Fruit fly (Drosophila melanogaster): ENCODE measurements around the gene Tm2.

Tm2 gene

dm6 chr3R:15287763-15288162 is 22.2 kb upstream of the Tm2 start (continued):
- TF ChIP-seq sens-2 (GFP tag; IDR thresholded peaks at IDR 0.05) (no peak), az2 (GFP tag; optimal IDR thresholded peaks at IDR 0.05) (no peak), ewg (GFP tag; optimal IDR thresholded peaks at IDR 0.05) (peak; percentile 25), CG4820 (GFP tag; optimal IDR thresholded peaks at IDR 0.05) (no peak), CG13624 (GFP tag; optimal IDR thresholded peaks at IDR 0.05) (peak; percentile 4), HLH3B (GFP tag; IDR thresholded peaks at IDR 0.05) (no peak), sqz (GFP tag; optimal IDR thresholded peaks at IDR 0.05) (peak; percentile 91), gro (GFP tag; optimal IDR thresholded peaks at IDR 0.05) (peak; percentile 37), CG2875 (GFP tag; optimal IDR thresholded peaks at IDR 0.05) (no peak), phol (tag; optimal IDR thresholded peaks at IDR 0.05) (peak; percentile 55), CG1529 (GFP tag; optimal IDR thresholded peaks at IDR 0.05) (no peak), sim (GFP tag; IDR thresholded peaks at IDR 0.05) (no peak), crp (GFP tag; optimal IDR thresholded peaks at IDR 0.05) (peak; percentile 78 to 96), Fer1 (GFP tag; optimal IDR thresholded peaks at IDR 0.05) (no peak), CG12104 (GFP tag; optimal IDR thresholded peaks at IDR 0.05) (no peak), tna (GFP tag; IDR thresholded peaks at IDR 0.05; ENCODE audit: partially characterized antibody) (no peak), Hr51 (GFP tag; optimal IDR thresholded peaks at IDR 0.05) (peak in 1 of 2 experiments; percentile 7), CG1024 (GFP tag; IDR thresholded peaks at IDR 0.05) (no peak), CG10147 (GFP tag; optimal IDR thresholded peaks at IDR 0.05) (no peak), Gug (GFP tag; IDR thresholded peaks at IDR 0.05) (no peak), prd (optimal IDR thresholded peaks at IDR 0.05) (no peak), prd (GFP tag; IDR thresholded peaks at IDR 0.05) (no peak), Asciz (GFP tag; optimal IDR thresholded peaks at IDR 0.05) (no peak), Bdp1 (GFP tag; optimal IDR thresholded peaks at IDR 0.05) (peak; percentile 33), row (GFP tag; IDR thresholded peaks at IDR 0.05) (no peak), CG14965 (GFP tag; optimal IDR thresholded peaks at IDR 0.05; ENCODE audit: borderline replicate concordance) (no peak), cas (GFP tag; IDR thresholded peaks at IDR 0.05) (no peak), CG10267 (tag; optimal IDR thresholded peaks at IDR 0.05) (peak; percentile 54), Dref (GFP tag; IDR thresholded peaks at IDR 0.05) (no peak), Hsf (GFP tag; optimal IDR thresholded peaks at IDR 0.05) (peak; percentile 24), CG15514 (GFP tag; optimal IDR thresholded peaks at IDR 0.05) (peak; percentile 83), onecut (GFP tag; IDR thresholded peaks at IDR 0.05) (no peak), CG11085 (GFP tag; IDR thresholded peaks at IDR 0.05) (no peak), CG10209 (GFP tag; optimal IDR thresholded peaks at IDR 0.05) (no peak), her (GFP tag; optimal IDR thresholded peaks at IDR 0.05) (peak; percentile 49), E2f1 (GFP tag; IDR thresholded peaks at IDR 0.05) (no peak), CG3163 (GFP tag; optimal IDR thresholded peaks at IDR 0.05) (peak; percentile 27), dpn (GFP tag; optimal IDR thresholded peaks at IDR 0.05) (peak; percentile 34 to 39), CG2712 (tag; optimal IDR thresholded peaks at IDR 0.05) (peak; percentile 19), C15 (GFP tag; IDR thresholded peaks at IDR 0.05) (no peak), CG12219 (GFP tag; optimal IDR thresholded peaks at IDR 0.05) (no peak), CG30020 (tag; optimal IDR thresholded peaks at IDR 0.05) (peak; percentile 23), CG30431 (GFP tag; optimal IDR thresholded peaks at IDR 0.05) (no peak), CG17612 (GFP tag; IDR thresholded peaks at IDR 0.05) (no peak), chn (GFP tag; optimal IDR thresholded peaks at IDR 0.05) (peak; percentile 45), CG5180 (GFP tag; optimal IDR thresholded peaks at IDR 0.05) (no peak), D19A (tag; optimal IDR thresholded peaks at IDR 0.05) (no peak), CG3281 (GFP tag; optimal IDR thresholded peaks at IDR 0.05) (no peak), exex (tag; optimal IDR thresholded peaks at IDR 0.05) (no peak), Meics (GFP tag; optimal IDR thresholded peaks at IDR 0.05) (no peak), CG6765 (GFP tag; optimal IDR thresholded peaks at IDR 0.05) (no peak), Myb (GFP tag; optimal IDR thresholded peaks at IDR 0.05) (peak; percentile 93)
